Worm (Caenorhabditis elegans) whole organism, L1 larva: ENCODE results near the gene ZK1193.2.

Experiments used
- C04F5.9 ChIP-seq: sonication (generic microtip); optimal IDR thresholded peaks from 2 replicates; lab custom pipeline; 2016; ENCODE audit warnings: missing genetic modification characterization, missing compliant biosample characterization
- C34B4.2 ChIP-seq: sonication (generic microtip); optimal IDR thresholded peaks from 2 replicates; lab custom pipeline; 2017; ENCODE audit warnings: mild to moderate bottlenecking, missing genetic modification characterization, missing compliant biosample characterization
- alr-1 ChIP-seq: fragments of 200-800 bp; sonication (Bioruptor generic); optimal IDR thresholded peaks from 2 replicates; lab custom pipeline; 2018; ENCODE audit warnings: borderline replicate concordance, mild to moderate bottlenecking, missing genetic modification characterization, missing compliant biosample characterization
- ama-1 ChIP-seq: fragments of 150-350 bp; optimal IDR thresholded peaks from 2 replicates; lab custom pipeline; 2014
- ceh-82 ChIP-seq, 3 experiments: fragments of 150-350 bp in 1 of 3; sonication (generic microtip) in 2 of 3; optimal IDR thresholded peaks; 2 replicates each; lab custom pipeline; 2014 to 2017; ENCODE audit warnings: missing biosample characterization in 3 of 3, missing genetic modification characterization in 3 of 3
- dpl-1 ChIP-seq, 3 experiments: fragments of 150-350 bp in 2 of 3; sonication (generic microtip) in 1 of 3; optimal IDR thresholded peaks; 2 replicates each; lab custom pipeline; 2014 to 2017; ENCODE audit warnings: missing biosample characterization in 3 of 3, missing genetic modification characterization in 3 of 3, missing genetic modification reagents in 3 of 3
- elt-2 ChIP-seq: sonication (generic microtip); optimal IDR thresholded peaks from 2 replicates; lab custom pipeline; 2016; ENCODE audit warnings: missing genetic modification characterization, mild to moderate bottlenecking, inconsistent platforms, missing compliant biosample characterization, missing genetic modification reagents
- fkh-10 ChIP-seq: sonication (generic microtip); optimal IDR thresholded peaks from 2 replicates; lab custom pipeline; 2017; ENCODE audit warnings: missing biosample characterization, missing genetic modification reagents, missing genetic modification characterization
- nhr-11 ChIP-seq: fragments of 150-350 bp; optimal IDR thresholded peaks from 2 replicates; lab custom pipeline; 2014; ENCODE audit warnings: missing biosample characterization, missing genetic modification characterization
- nhr-77 ChIP-seq: fragments of 150-350 bp; optimal IDR thresholded peaks from 2 replicates; lab custom pipeline; 2014; ENCODE audit warnings: missing biosample characterization, missing genetic modification characterization
- snpc-4 ChIP-seq: fragments of 150-350 bp; optimal IDR thresholded peaks from 2 replicates; lab custom pipeline; 2014; ENCODE audit warnings: missing biosample characterization, missing genetic modification characterization
- ztf-4 ChIP-seq: fragments of 150-350 bp; optimal IDR thresholded peaks from 2 replicates; lab custom pipeline; 2014; ENCODE audit warnings: missing biosample characterization, missing genetic modification characterization

DNA sequence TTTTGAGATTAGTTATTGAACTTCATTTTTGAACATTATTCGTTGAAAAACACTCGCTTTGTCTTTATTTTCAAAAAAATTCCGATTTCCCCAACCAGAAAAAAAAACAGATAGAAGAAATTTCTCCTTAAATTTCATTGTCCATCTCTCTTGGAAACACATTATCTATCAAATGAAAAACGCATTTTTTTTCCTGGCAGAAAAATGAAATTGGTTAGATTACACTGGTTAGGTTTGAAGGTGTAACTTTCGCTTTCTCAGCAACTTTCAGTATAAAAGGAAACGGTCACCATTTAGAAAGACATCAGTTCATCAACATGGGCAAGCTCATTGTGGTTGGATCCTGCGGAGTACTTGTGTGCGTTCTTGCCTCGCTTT is 4.0 kb downstream of the ZK1193.2 start, which contains the start of gene col-19:
- TF ChIP-seq elt-2 (tag; lab: Kevin White, UChicago) (no peak), C34B4.2 (tag; lab: Kevin White, UChicago) (no peak), ztf-4 (tag; lab: Kevin White, UChicago) (no peak), ama-1 (no peak), nhr-77 (tag; lab: Kevin White, UChicago) (no peak), nhr-11 (tag; lab: Kevin White, UChicago) (no peak), ceh-82 (tag; optimal IDR thresholded peaks at IDR 0.05; lab: Kevin White, UChicago) (no peak), alr-1 (tag; lab: Kevin White, UChicago) (no peak), C04F5.9 (tag; lab: Kevin White, UChicago) (no peak), dpl-1 (GFP tag; optimal IDR thresholded peaks at IDR 0.05; lab: Kevin White, UChicago) (no peak), snpc-4 (tag; lab: Kevin White, UChicago) (no peak), fkh-10 (GFP tag; lab: Kevin White, UChicago) (no peak)
